Worm (Caenorhabditis elegans): ENCODE measurements around the gene mat-2.

DNA sequence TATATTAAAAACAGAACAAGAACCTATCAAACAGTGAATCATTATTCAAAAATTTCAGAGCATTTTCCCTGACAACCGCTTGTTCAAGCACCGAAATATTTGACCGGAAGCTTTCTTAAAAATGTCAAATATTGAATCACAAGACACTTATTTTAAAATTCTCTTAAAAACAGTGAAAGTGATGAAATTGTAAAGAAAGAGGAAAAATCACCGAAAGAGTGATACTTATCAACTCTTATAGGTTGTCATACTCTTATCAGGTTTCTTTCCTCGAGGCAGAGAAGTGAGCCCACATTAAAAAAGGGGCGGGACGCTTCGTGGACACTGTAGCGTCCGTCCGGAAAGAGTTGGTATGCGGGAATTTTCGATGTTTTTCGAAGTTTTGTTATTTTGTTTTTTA, 41.3 kb downstream of the mat-2 start:
- TF ChIP-seq C08G9.2 (tag; optimal IDR thresholded peaks at IDR 0.05) (no peak), fkh-10 (GFP tag; optimal IDR thresholded peaks at IDR 0.05) (no peak), pha-4 (tag; optimal IDR thresholded peaks at IDR 0.05) (no peak), unc-86 (tag; optimal IDR thresholded peaks at IDR 0.05) (no peak), F13H6.1 (tag; optimal IDR thresholded peaks at IDR 0.05) (no peak), nfya-1 (tag; optimal IDR thresholded peaks at IDR 0.05) (no peak), nhr-232 (tag; optimal IDR thresholded peaks at IDR 0.05) (no peak), lin-11 (tag; optimal IDR thresholded peaks at IDR 0.05) (no peak), dve-1 (tag; optimal IDR thresholded peaks at IDR 0.05) (no peak)
